Worm (Caenorhabditis elegans) whole organism, L4 larva: ENCODE data around the gene nuc-1.

Experiments
- ZK546.5 ChIP-seq, 2 experiments: sonication (generic microtip); optimal IDR thresholded peaks; 2 replicates each; lab custom pipeline; 2017; ENCODE audit warnings: missing biosample characterization in 2 of 2, missing genetic modification characterization in 2 of 2
- dmd-6 ChIP-seq: fragments of 200-800 bp; sonication (Bioruptor generic); IDR thresholded peaks from 2 replicates; pipeline ENCODE4 v1.3.6; 2022; ENCODE audit warnings: missing genetic modification reagents, missing genetic modification characterization, missing compliant biosample characterization
- dve-1 ChIP-seq: sonication (generic microtip); optimal IDR thresholded peaks from 2 replicates; lab custom pipeline; 2017; ENCODE audit warnings: antibody characterized with exemption, mild to moderate bottlenecking, missing genetic modification characterization, missing compliant biosample characterization; ENCODE audit not compliant: insufficient read depth
- lim-7 ChIP-seq: fragments of 200-800 bp; sonication (Bioruptor generic); IDR thresholded peaks from 2 replicates; pipeline ENCODE4 v1.3.6; 2022; ENCODE audit warnings: missing genetic modification characterization, missing compliant biosample characterization
- mdl-1 ChIP-seq, 2 experiments: fragments of 150-350 bp in 1 of 2; sonication (generic microtip) in 1 of 2; optimal IDR thresholded peaks; 2 replicates each; lab custom pipeline; 2014 to 2017; ENCODE audit warnings: missing biosample characterization in 2 of 2, missing genetic modification characterization in 2 of 2
- nhr-25 ChIP-seq: sonication (generic microtip); optimal IDR thresholded peaks from 2 replicates; lab custom pipeline; 2017; ENCODE audit warnings: missing genetic modification characterization, mild to moderate bottlenecking, missing compliant biosample characterization, antibody characterized with exemption, moderate library complexity, borderline replicate concordance; ENCODE audit not compliant: insufficient read depth
- pqm-1 ChIP-seq: sonication (generic microtip); optimal IDR thresholded peaks from 2 replicates; lab custom pipeline; 2017; ENCODE audit warnings: missing biosample characterization, missing genetic modification characterization
- snpc-4 ChIP-seq: fragments of 150-350 bp; optimal IDR thresholded peaks from 2 replicates; lab custom pipeline; 2014; ENCODE audit warnings: missing biosample characterization, missing genetic modification characterization

- TF ChIP-seq dve-1 (tag; lab: Kevin White, UChicago), result no peak
- TF ChIP-seq dmd-6 (GFP tag; lab: Robert Waterston, UW), result no peak
- no peak for TF ChIP-seq ZK546.5 (tag; optimal IDR thresholded peaks at IDR 0.05; lab: Kevin White, UChicago)
- no peak for TF ChIP-seq nhr-25 (tag; lab: Kevin White, UChicago)
- no peak for TF ChIP-seq pqm-1 (tag; lab: Kevin White, UChicago)
- no peak for TF ChIP-seq lim-7 (GFP tag; lab: Robert Waterston, UW)
- no peak for TF ChIP-seq mdl-1 (tag; optimal IDR thresholded peaks at IDR 0.05; lab: Kevin White, UChicago)
- TF ChIP-seq snpc-4 (tag; lab: Kevin White, UChicago), result no peak
Measured at ce11 chrX:9548011-9548795, 8.5 kb downstream of the nuc-1 start.
